Worm (Caenorhabditis elegans): Measurements from ENCODE around the gene F21D9.11.

- TF ChIP-seq hnd-1 (tag; optimal IDR thresholded peaks at IDR 0.05) (no peak), hmbx-1 (tag; optimal IDR thresholded peaks at IDR 0.05) (no peak), scrt-1 (GFP tag; IDR thresholded peaks at IDR 0.05) (no peak), ceh-13 (GFP tag; optimal IDR thresholded peaks at IDR 0.05) (no peak), tra-4 (tag; optimal IDR thresholded peaks at IDR 0.05) (no peak)
Observed at ce11 chrV:19233469-19233868, 18.5 kb upstream of the F21D9.11 start, which contains the start of gene fbxb-116.

All from whole organism, early embryonic.